Worm (Caenorhabditis elegans) whole organism, L2 larva: ENCODE data around the gene nhr-148.
"Not testable (repeated sequence)": the region's sequence is repeated elsewhere in the genome, so short reads cannot be mapped to it uniquely, and the experiment has no call there.

ENCODE experiments used
- nhr-25 ChIP-seq: fragments of 150-350 bp; sonication (generic microtip); optimal IDR thresholded peaks from 3 replicates; lab custom pipeline; 2014; ENCODE audit warnings: missing biosample characterization, missing genetic modification characterization
- unc-62 ChIP-seq: fragments of 150-350 bp; optimal IDR thresholded peaks from 2 replicates; lab custom pipeline; 2014; ENCODE audit warnings: missing biosample characterization, missing genetic modification reagents, missing genetic modification characterization

DNA sequence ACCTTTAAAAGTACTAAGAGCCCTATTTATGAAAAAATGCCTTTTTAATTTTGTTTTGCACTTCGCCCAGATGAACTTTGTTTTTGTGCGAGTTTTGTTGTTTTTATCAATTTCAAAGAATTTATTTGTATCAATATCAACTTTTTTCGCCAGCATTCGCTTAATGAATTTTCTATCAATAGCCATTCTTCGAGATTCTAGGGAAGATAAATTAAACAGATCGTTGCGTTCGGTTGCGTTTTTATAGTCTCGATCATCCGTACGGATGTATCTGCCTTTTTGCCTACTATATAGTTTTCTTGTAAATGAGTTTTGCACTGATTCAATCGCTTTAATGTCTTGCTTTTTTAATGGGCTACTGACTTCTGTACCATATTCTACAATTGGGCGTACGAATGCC lies 3.5 kb downstream of the nhr-148 start, which contains the start of gene nhr-147:
- not testable (repeated sequence) for TF ChIP-seq unc-62 (GFP tag; lab: Kevin White, UChicago); nhr-25 (tag; lab: Kevin White, UChicago)
